Fruit fly (Drosophila melanogaster): ENCODE data around the gene CG43248.

Gene CG43248

dm6 chr3L:15543467-15543866, 12.2 kb upstream of the CG43248 start:
- no peak for TF ChIP-seq noc (tag; optimal IDR thresholded peaks at IDR 0.05)

DNA sequence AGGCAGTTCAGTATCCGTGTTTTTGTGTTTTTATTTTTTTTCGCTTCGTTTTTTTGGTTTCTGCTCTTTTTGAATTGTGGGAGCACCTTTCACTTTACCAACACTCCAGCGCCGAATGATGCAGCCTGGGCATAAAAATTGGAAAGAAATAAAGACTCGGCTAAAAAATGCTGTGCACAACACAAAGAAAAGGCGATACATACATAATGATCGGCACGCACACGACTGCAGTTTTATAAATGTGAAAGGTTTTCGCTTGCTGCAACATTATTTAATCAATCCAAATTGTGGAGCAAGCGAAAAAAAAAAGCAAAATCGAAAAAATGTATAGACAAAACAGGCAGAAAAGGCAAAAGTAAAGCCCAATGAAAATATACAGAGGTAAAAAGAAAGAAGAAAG, 11.8 kb upstream of the CG43248 start:
- no peak for TF ChIP-seq noc (tag; optimal IDR thresholded peaks at IDR 0.05)

DNA sequence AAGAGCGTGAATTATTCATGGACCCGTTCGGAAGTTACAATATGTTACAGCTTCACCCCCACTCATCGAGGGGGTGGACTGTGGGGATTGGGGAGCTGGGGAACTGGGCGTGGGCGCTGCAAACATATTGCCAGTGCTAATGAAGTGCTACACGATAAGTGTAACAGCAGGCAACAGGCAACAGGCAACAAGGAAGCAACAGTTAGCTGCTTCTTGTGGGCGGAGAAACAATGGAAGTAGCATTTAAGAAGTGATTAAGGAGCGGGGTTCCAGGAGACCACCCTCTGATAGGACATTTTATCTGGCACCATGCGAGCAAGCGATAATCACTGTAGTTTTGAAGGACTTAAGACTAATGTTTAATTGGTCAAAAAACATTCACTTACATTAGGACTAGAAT, 10.0 kb upstream of the CG43248 start:
- TF ChIP-seq noc (tag; optimal IDR thresholded peaks at IDR 0.05), result no peak

DNA sequence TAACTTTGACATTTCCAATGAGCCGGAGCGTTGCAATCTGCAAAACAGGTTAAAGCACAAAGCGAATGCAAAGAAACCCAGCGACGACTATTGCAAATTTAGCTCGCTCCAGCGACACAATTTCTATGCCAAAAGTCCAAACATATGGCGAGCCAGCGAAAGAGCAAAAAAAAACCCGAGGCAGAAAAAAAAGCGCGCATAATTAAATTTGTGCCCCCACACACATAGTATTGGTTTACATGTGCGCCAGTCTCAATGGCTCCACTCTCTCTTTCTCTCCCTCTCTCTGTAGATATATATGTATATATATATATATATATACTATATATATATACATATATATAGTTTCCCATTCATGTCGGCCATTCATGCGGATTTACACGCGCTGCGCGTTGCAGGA, 9.4 kb upstream of the CG43248 start:
- no peak for TF ChIP-seq noc (tag; optimal IDR thresholded peaks at IDR 0.05)

DNA sequence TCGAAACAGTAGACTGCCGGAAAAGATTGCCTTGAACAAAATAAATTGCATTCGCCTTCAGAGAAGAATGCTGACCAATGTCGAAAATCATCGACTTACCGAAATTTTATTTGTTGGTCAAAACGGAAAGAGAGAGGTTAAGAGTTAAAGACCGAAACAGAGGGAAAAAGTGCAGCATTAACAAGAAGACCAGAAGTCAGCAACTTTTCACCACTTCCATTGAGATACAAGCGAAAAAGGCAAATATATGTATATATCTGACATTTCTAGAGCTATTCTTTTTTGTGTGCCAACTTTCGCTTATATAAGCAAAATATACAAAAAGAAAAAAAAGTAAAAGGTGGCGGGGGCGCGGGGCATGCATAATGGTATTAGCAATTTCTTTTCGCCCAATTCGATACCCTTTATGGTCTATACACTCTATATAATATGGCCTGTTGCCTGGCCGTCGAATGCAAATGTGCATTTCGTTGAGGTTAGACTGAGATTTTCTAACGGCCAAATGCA, 8.7 kb upstream of the CG43248 start:
- no peak for TF ChIP-seq noc (tag; optimal IDR thresholded peaks at IDR 0.05)

dm6 chr3L:15538582-15539490, 7.6 kb upstream of the CG43248 start:
- TF ChIP-seq noc (tag; optimal IDR thresholded peaks at IDR 0.05), result peak; percentile 20

DNA sequence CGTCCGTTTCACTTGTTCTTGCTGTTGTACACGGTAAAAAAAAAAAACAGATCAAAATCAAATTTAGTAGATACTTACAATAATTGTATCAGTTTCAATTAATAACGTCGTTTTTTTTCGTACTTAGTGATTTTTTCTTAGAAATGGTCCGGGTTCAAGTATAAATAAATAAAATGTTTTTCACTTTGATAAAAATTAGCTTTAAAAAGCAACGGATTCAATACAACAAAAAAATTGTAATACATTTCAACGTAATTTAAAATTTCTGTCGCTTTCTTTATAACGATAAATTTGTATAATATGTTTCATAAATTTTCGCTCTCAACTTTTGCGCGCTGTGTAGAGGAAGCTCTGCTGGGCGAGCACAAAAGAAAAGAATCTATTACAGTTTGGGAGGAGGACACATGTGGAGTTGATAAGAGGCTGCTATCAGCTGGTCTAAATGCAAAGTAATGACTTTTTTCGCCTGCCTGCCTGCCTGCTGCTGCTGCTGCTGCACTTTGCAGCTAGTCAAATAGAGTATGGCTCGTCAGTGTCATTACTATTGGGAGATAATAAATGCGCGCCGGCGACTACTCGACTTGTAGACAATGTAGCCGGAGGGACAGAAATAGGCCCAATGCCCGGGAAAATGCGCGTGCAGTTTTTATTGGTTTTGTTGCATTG, 6.8 kb upstream of the CG43248 start:
- TF ChIP-seq noc (tag; optimal IDR thresholded peaks at IDR 0.05), result peak; percentile 80

dm6 chr3L:15536550-15536949, 5.3 kb upstream of the CG43248 start:
- no peak for TF ChIP-seq noc (tag; optimal IDR thresholded peaks at IDR 0.05)

- TF ChIP-seq noc (tag; optimal IDR thresholded peaks at IDR 0.05), result no peak
These were observed 4.5 kb upstream of the CG43248 start for dm6 chr3L:15535800-15536225.

dm6 chr3L:15535228-15535598, 3.9 kb upstream of the CG43248 start, which contains the start of gene CrebA:
CrebA (plus strand) TSS chr3L:15535395.
- no peak for TF ChIP-seq noc (tag; optimal IDR thresholded peaks at IDR 0.05)

dm6 chr3L:15534274-15535227, 3.3 kb upstream of the CG43248 start:
- TF ChIP-seq noc (tag; optimal IDR thresholded peaks at IDR 0.05), result peak; percentile 78

- peak; percentile 79 for TF ChIP-seq noc (tag; optimal IDR thresholded peaks at IDR 0.05)
These were observed 2.3 kb upstream of the CG43248 start for dm6 chr3L:15533402-15534129.

DNA sequence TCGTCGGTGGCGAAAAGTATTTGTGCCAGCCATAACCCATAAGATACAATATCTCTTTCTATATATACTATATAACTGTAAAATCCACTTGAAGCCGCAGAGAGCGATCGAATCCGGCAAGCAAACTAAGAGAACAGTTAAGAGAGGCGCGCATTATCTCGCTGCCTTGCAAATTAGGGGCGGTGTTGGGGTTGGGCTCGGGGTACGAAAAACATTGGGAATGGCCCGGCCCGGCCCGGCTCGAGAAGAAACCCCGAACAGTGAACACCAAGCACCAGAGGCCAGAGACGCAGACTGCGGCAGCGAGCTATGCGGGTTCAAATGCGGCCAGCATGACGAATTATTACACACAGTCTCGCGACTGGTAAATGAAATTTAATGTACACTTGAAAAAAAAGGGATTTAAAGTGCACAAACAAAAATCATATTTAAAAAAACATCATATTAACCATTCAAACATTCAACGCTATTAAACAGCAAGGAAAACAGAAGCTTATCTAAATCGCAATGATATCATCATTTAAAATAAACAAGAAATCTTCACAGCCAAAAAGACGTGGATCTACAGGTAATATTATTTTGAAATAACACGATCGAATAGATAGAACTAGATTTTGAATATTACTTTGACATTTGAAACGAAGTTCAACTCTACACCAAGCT, 1.2 kb upstream of the CG43248 start:
- no peak for TF ChIP-seq noc (tag; optimal IDR thresholded peaks at IDR 0.05)

- no peak for TF ChIP-seq noc (tag; optimal IDR thresholded peaks at IDR 0.05)
These were observed 541 bp downstream of the CG43248 start for dm6 chr3L:15530638-15531225.

All from whole organism, larva.